Worm (Caenorhabditis elegans) whole organism, early embryonic: ENCODE measurements around the gene F11A10.6.

Experiments
- ets-7 ChIP-seq: sonication (generic microtip); optimal IDR thresholded peaks from 2 replicates; lab custom pipeline; 2016; ENCODE audit warnings: missing genotype, missing genetic modification characterization, missing compliant biosample characterization
- flt-1 ChIP-seq: fragments of 200-800 bp; sonication (Bioruptor generic); IDR thresholded peaks from 2 replicates; pipeline ENCODE4 v1.3.6; 2022; ENCODE audit warnings: missing genetic modification characterization, missing compliant biosample characterization
- hmbx-1 ChIP-seq: sonication (generic microtip); optimal IDR thresholded peaks from 2 replicates; lab custom pipeline; 2016; ENCODE audit warnings: mild to moderate bottlenecking, missing genetic modification characterization, missing compliant biosample characterization
- scrt-1 ChIP-seq: fragments of 200-800 bp; sonication (Bioruptor generic); IDR thresholded peaks from 2 replicates; pipeline ENCODE4 v1.3.6; 2022; ENCODE audit warnings: missing genetic modification characterization, missing compliant biosample characterization
- tbx-11 ChIP-seq: fragments of 200-800 bp; sonication (Bioruptor generic); IDR thresholded peaks from 2 replicates; pipeline ENCODE4 v1.3.6; 2022; ENCODE audit warnings: missing genetic modification characterization, missing compliant biosample characterization
- tra-4 ChIP-seq: sonication (generic microtip); optimal IDR thresholded peaks from 2 replicates; lab custom pipeline; 2017; ENCODE audit warnings: missing genetic modification characterization, missing compliant biosample characterization

DNA sequence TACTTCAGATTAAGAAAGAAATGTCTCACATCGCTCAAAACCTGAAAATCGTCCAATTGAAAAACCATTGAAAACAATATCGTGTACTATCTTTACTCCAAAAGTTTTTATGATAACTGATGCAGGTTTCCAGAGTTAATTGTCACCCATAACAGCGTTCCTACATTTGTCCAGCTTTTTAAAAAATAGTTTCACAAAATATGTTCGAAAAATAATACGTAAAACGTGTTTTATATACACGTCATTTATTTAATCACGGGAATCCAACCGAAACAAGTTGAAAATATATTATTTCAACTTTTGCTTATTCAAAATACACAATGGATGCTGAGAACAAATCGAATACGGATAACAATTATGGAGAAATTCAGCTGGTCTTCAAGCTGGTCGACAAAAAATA lies 14.0 kb downstream of the F11A10.6 start, which contains the start of gene K08E4.7:
- TF ChIP-seq ets-7 (tag; lab: Kevin White, UChicago): no peak
- no peak for TF ChIP-seq tbx-11 (GFP tag; lab: Robert Waterston, UW)
- no peak for TF ChIP-seq scrt-1 (GFP tag; lab: Robert Waterston, UW)
- no peak for TF ChIP-seq hmbx-1 (tag; lab: Kevin White, UChicago)
- no peak for TF ChIP-seq flt-1 (GFP tag; lab: Robert Waterston, UW)
- TF ChIP-seq tra-4: no peak
